Fruit fly (Drosophila melanogaster): ENCODE measurements around the gene Rheb.

DNA sequence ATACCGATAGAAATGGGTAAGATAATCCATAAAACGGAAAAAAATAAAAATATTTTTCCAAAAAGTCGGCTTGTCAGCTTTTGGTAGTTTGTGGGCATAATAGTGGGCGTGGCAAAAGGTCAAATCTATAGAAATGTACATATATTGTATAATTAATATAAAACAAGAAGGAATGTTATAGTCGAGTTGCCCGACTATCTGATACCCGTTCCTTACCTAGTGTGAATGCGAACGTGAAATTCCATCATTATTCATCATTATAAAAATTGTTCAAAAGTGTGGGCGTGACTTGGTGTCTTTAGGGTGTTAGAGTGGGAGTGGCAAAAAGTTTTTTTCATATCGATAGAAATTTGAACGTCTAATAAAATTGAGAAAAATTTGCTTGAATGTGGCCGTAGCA, 17.1 kb upstream of the Rheb start:
- no peak for TF ChIP-seq pan (optimal IDR thresholded peaks at IDR 0.05)
- TF ChIP-seq psq (optimal IDR thresholded peaks at IDR 0.05): no peak
- TF ChIP-seq CG8478 (optimal IDR thresholded peaks at IDR 0.05): no peak
- no peak for TF ChIP-seq EcR (GFP tag; optimal IDR thresholded peaks at IDR 0.05)
- no peak for TF ChIP-seq usp (GFP tag; optimal IDR thresholded peaks at IDR 0.05)
